Worm (Caenorhabditis elegans) whole organism, L4/young adult: ENCODE measurements around the gene K11C4.1.

Experiments used
- W03F9.2 ChIP-seq: fragments of 150-350 bp; optimal IDR thresholded peaks from 2 replicates; lab custom pipeline; 2014; ENCODE audit warnings: missing biosample characterization, missing genetic modification characterization
- dao-5 ChIP-seq: sonication (generic microtip); optimal IDR thresholded peaks from 2 replicates; lab custom pipeline; 2016; ENCODE audit warnings: missing genotype, missing genetic modification characterization, moderate library complexity, missing compliant biosample characterization
- him-1 ChIP-seq: sonication (generic microtip); optimal IDR thresholded peaks from 2 replicates; lab custom pipeline; 2016; ENCODE audit warnings: missing genotype, missing genetic modification reagents, missing genetic modification characterization, missing compliant biosample characterization

K11C4.1 gene

ce11 chrV:6896700-6897099 is at the start of gene K11C4.1:
K11C4.1 (plus strand) TSS chrV:6897000.
- no peak for TF ChIP-seq W03F9.2 (tag; lab: Kevin White, UChicago)
- TF ChIP-seq him-1 (tag; lab: Kevin White, UChicago) = no peak
- TF ChIP-seq dao-5 = no peak

ce11 chrV:6854711-6855110 is 42.1 kb upstream of the K11C4.1 start, which contains the start of gene gpa-10:
gpa-10 (minus strand) TSS chrV:6854811.
- TF ChIP-seq W03F9.2 (tag; lab: Kevin White, UChicago) (no peak), dao-5 (no peak), him-1 (tag; lab: Kevin White, UChicago) (no peak)

- TF ChIP-seq dao-5 (no peak), W03F9.2 (tag; lab: Kevin White, UChicago) (no peak), him-1 (tag; lab: Kevin White, UChicago) (no peak)
Observed at ce11 chrV:6870004-6870403, 26.8 kb upstream of the K11C4.1 start, which contains the start of gene frpr-18. frpr-18 (plus strand) TSS chrV:6870304.

ce11 chrV:6874735-6875134 is 22.1 kb upstream of the K11C4.1 start:
- TF ChIP-seq him-1 (tag; lab: Kevin White, UChicago) = no peak
- no peak for TF ChIP-seq dao-5
- TF ChIP-seq W03F9.2 (tag; lab: Kevin White, UChicago) = no peak

- TF ChIP-seq him-1 (tag; lab: Kevin White, UChicago) (no peak), dao-5 (no peak), W03F9.2 (tag; lab: Kevin White, UChicago) (no peak)
Observed at ce11 chrV:6875795-6876194, 21.0 kb upstream of the K11C4.1 start.

- TF ChIP-seq dao-5 (no peak), W03F9.2 (tag; lab: Kevin White, UChicago) (no peak), him-1 (tag; lab: Kevin White, UChicago) (no peak)
Observed at ce11 chrV:6876763-6877515, 19.9 kb upstream of the K11C4.1 start.

- no peak for TF ChIP-seq him-1 (tag; lab: Kevin White, UChicago)
- no peak for TF ChIP-seq dao-5
- TF ChIP-seq W03F9.2 (tag; lab: Kevin White, UChicago) = no peak
Observed at ce11 chrV:6878559-6878958, 18.2 kb upstream of the K11C4.1 start.

- TF ChIP-seq W03F9.2 (tag; lab: Kevin White, UChicago) (no peak), him-1 (tag; lab: Kevin White, UChicago) (peak; percentile 70), dao-5 (no peak)
Observed at ce11 chrV:6879490-6879889, 17.3 kb upstream of the K11C4.1 start.

- TF ChIP-seq W03F9.2 (tag; lab: Kevin White, UChicago) = no peak
- peak; percentile 44 for TF ChIP-seq him-1 (tag; lab: Kevin White, UChicago)
Observed at ce11 chrV:6880623-6881022, 16.2 kb upstream of the K11C4.1 start.

- TF ChIP-seq him-1 (tag; lab: Kevin White, UChicago) (peak; percentile 4), W03F9.2 (tag; lab: Kevin White, UChicago) (no peak)
Observed at ce11 chrV:6881038-6881437, 15.8 kb upstream of the K11C4.1 start, which contains the start of gene unc-70. unc-70 (plus strand) TSS chrV:6881338.

ce11 chrV:6881735-6882134 is 15.1 kb upstream of the K11C4.1 start:
- TF ChIP-seq W03F9.2 (tag; lab: Kevin White, UChicago) (no peak), him-1 (tag; lab: Kevin White, UChicago) (no peak), dao-5 (no peak)

ce11 chrV:6882452-6882939 is 14.3 kb upstream of the K11C4.1 start:
- TF ChIP-seq W03F9.2 (tag; lab: Kevin White, UChicago) = no peak

ce11 chrV:6885070-6885469 is 11.7 kb upstream of the K11C4.1 start:
- TF ChIP-seq him-1 (tag; lab: Kevin White, UChicago) = no peak
- no peak for TF ChIP-seq dao-5
- TF ChIP-seq W03F9.2 (tag; lab: Kevin White, UChicago) = no peak

- no peak for TF ChIP-seq W03F9.2 (tag; lab: Kevin White, UChicago)
- TF ChIP-seq dao-5 = peak; percentile 86
- peak; percentile 84 for TF ChIP-seq him-1 (tag; lab: Kevin White, UChicago)
Observed at ce11 chrV:6888828-6889227, 8.0 kb upstream of the K11C4.1 start.

ce11 chrV:6893681-6894080 is 3.1 kb upstream of the K11C4.1 start:
- TF ChIP-seq dao-5 = no peak
- no peak for TF ChIP-seq W03F9.2 (tag; lab: Kevin White, UChicago)
- TF ChIP-seq him-1 (tag; lab: Kevin White, UChicago) = peak; percentile 33
